Worm (Caenorhabditis elegans) whole organism, L2 larva: ENCODE results near the gene clec-162.

ENCODE experiments used
- C34F6.9 ChIP-seq: fragments of 150-350 bp; optimal IDR thresholded peaks from 2 replicates; lab custom pipeline; 2014; ENCODE audit warnings: missing biosample characterization, missing genetic modification characterization
- F13H6.1 ChIP-seq: sonication (generic microtip); optimal IDR thresholded peaks from 2 replicates; lab custom pipeline; 2016; ENCODE audit warnings: missing genetic modification characterization, missing compliant biosample characterization
- Y55F3AM.14 ChIP-seq: fragments of 200-800 bp; sonication (Bioruptor generic); optimal IDR thresholded peaks from 2 replicates; lab custom pipeline; 2018; ENCODE audit warnings: mild to moderate bottlenecking, missing genetic modification characterization, missing compliant biosample characterization
- ZK546.5 ChIP-seq: sonication (generic microtip); optimal IDR thresholded peaks from 2 replicates; lab custom pipeline; 2017; ENCODE audit warnings: missing biosample characterization, missing genetic modification characterization
- alr-1 ChIP-seq: fragments of 150-350 bp; optimal IDR thresholded peaks from 2 replicates; lab custom pipeline; 2014; ENCODE audit warnings: missing biosample characterization, missing genetic modification characterization
- aly-2 ChIP-seq: fragments of 150-350 bp; optimal IDR thresholded peaks from 2 replicates; lab custom pipeline; 2014; ENCODE audit warnings: missing biosample characterization, missing genetic modification characterization
- ama-1 ChIP-seq: fragments of 150-350 bp; optimal IDR thresholded peaks from 2 replicates; lab custom pipeline; 2018; ENCODE audit warnings: inconsistent platforms
- blmp-1 ChIP-seq: sonication (generic microtip); optimal IDR thresholded peaks from 2 replicates; lab custom pipeline; 2017; ENCODE audit warnings: missing genetic modification characterization, mild to moderate bottlenecking, missing compliant biosample characterization, antibody characterized with exemption, moderate library complexity; ENCODE audit not compliant: insufficient read depth
- ceh-16 ChIP-seq: fragments of 150-350 bp; optimal IDR thresholded peaks from 2 replicates; lab custom pipeline; 2014; ENCODE audit warnings: missing biosample characterization, missing genetic modification characterization
- crh-2 ChIP-seq: sonication (generic microtip); optimal IDR thresholded peaks from 2 replicates; lab custom pipeline; 2017; ENCODE audit warnings: missing biosample characterization, missing genetic modification characterization
- dmd-4 ChIP-seq: sonication (generic microtip); optimal IDR thresholded peaks from 2 replicates; lab custom pipeline; 2017; ENCODE audit warnings: missing biosample characterization, missing genetic modification characterization
- egl-27 ChIP-seq: sonication (generic microtip); optimal IDR thresholded peaks from 3 replicates; lab custom pipeline; 2017; ENCODE audit warnings: missing biosample characterization, missing genetic modification reagents, missing genetic modification characterization
- elt-3 ChIP-seq: sonication (generic microtip); optimal IDR thresholded peaks from 2 replicates; lab custom pipeline; 2017; ENCODE audit warnings: missing biosample characterization, missing genetic modification characterization
- lin-39 ChIP-seq: fragments of 150-350 bp; optimal IDR thresholded peaks from 2 replicates; lab custom pipeline; 2014; ENCODE audit warnings: missing biosample characterization, missing genetic modification reagents, missing genetic modification characterization
- lsy-2 ChIP-seq, 2 experiments: fragments of 150-350 bp in 1 of 2; sonication (generic microtip) in 1 of 2; optimal IDR thresholded peaks; 2 replicates each; lab custom pipeline; 2014 to 2017; ENCODE audit warnings: missing biosample characterization in 2 of 2, missing genetic modification characterization in 2 of 2
- mab-5 ChIP-seq: fragments of 150-350 bp; optimal IDR thresholded peaks from 2 replicates; lab custom pipeline; 2014; ENCODE audit warnings: missing biosample characterization, missing genetic modification characterization
- nhr-10 ChIP-seq: sonication (generic microtip); optimal IDR thresholded peaks from 2 replicates; lab custom pipeline; 2017; ENCODE audit warnings: missing biosample characterization, missing genetic modification characterization
- nhr-129 ChIP-seq: fragments of 150-350 bp; optimal IDR thresholded peaks from 2 replicates; lab custom pipeline; 2014; ENCODE audit warnings: missing biosample characterization, missing genetic modification characterization
- nhr-237 ChIP-seq: fragments of 150-350 bp; optimal IDR thresholded peaks from 2 replicates; lab custom pipeline; 2014; ENCODE audit warnings: missing biosample characterization, missing genetic modification characterization
- nhr-25 ChIP-seq: fragments of 150-350 bp; sonication (generic microtip); optimal IDR thresholded peaks from 3 replicates; lab custom pipeline; 2014; ENCODE audit warnings: missing biosample characterization, missing genetic modification characterization
- nhr-6 ChIP-seq: fragments of 150-350 bp; optimal IDR thresholded peaks from 2 replicates; lab custom pipeline; 2014; ENCODE audit warnings: missing biosample characterization, missing genetic modification characterization
- sem-4 ChIP-seq: fragments of 150-350 bp; optimal IDR thresholded peaks from 2 replicates; lab custom pipeline; 2014; ENCODE audit warnings: missing biosample characterization, missing genetic modification reagents, missing genetic modification characterization
- skn-1 ChIP-seq: sonication (generic microtip); optimal IDR thresholded peaks from 2 replicates; lab custom pipeline; 2017; ENCODE audit warnings: missing biosample characterization, missing genetic modification characterization
- sma-9 ChIP-seq, 2 experiments: fragments of 150-350 bp in 1 of 2; sonication (generic microtip) in 1 of 2; optimal IDR thresholded peaks; 2 replicates each; lab custom pipeline; 2014 to 2016; ENCODE audit warnings: missing genetic modification characterization in 2 of 2, mild to moderate bottlenecking in 1 of 2, missing biosample characterization in 1 of 2, missing compliant biosample characterization in 1 of 2, missing genetic modification reagents in 1 of 2, moderate library complexity in 1 of 2
- snpc-4 ChIP-seq: fragments of 150-350 bp; optimal IDR thresholded peaks from 2 replicates; lab custom pipeline; 2014; ENCODE audit warnings: missing biosample characterization, missing genetic modification characterization
- unc-39 ChIP-seq: fragments of 150-350 bp; optimal IDR thresholded peaks from 2 replicates; lab custom pipeline; 2014; ENCODE audit warnings: missing biosample characterization, missing genetic modification characterization
- zag-1 ChIP-seq: fragments of 150-350 bp; optimal IDR thresholded peaks from 2 replicates; lab custom pipeline; 2014; ENCODE audit warnings: missing biosample characterization, missing genetic modification characterization
- ztf-1 ChIP-seq: fragments of 200-800 bp; sonication (Bioruptor generic); conservative IDR thresholded peaks from 2 replicates; pipeline ENCODE4 v1.3.6; 2022; ENCODE audit warnings: missing genetic modification characterization, missing compliant biosample characterization
- ztf-11 ChIP-seq: sonication (generic microtip); optimal IDR thresholded peaks from 2 replicates; lab custom pipeline; 2017; ENCODE audit warnings: missing biosample characterization, missing genetic modification characterization
- ztf-4 ChIP-seq: fragments of 150-350 bp; optimal IDR thresholded peaks from 2 replicates; lab custom pipeline; 2014; ENCODE audit warnings: missing biosample characterization, missing genetic modification characterization

clec-162 gene

DNA sequence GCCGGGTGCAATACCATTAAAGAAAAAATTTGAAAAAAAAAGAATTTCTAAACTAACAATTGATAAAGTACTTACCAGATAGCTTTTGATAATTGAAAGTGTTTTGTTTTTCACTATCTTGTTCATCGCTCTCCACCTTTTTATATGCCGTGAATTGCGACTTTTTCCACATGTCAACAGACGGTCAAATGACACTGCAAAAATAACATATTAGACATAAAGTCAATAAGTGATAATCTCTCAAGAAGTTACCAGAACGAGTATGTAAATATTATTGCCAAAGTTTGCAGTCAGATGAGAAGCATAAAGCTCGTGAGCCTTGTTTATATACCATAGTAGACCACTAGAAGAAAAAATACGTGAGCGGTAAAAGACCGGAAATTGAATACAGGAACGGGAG lies 10.8 kb upstream of the clec-162 start, which contains the start of gene dao-6:
Gene dao-6, minus strand, starts transcription at position 345 of the 400 bp plus-strand sequence.
- no peak for TF ChIP-seq crh-2 (tag; lab: Kevin White, UChicago)
- TF ChIP-seq nhr-129 (tag; lab: Kevin White, UChicago): peak; percentile 42
- TF ChIP-seq dmd-4 (tag; lab: Kevin White, UChicago): no peak

DNA sequence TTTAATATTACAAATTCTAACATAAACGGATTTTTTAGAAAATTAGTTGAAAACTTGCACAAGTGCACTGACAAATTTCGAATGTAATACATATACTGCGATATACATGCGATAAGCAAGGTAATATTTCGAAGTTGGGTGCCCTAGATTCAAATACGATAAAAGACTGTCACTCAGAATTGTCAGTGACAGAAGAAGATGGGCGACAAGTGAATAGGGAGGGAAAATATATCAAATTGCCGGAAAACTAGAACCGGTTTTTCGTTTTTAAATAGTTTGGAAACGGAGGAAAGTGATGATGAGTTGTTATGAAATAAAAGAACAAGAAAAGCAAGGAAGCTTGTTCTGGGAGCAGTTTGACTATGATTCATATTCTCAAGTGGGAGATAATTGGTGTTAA lies 9.0 kb upstream of the clec-162 start:
- TF ChIP-seq dmd-4 (tag; lab: Kevin White, UChicago) (no peak), nhr-25 (tag; lab: Kevin White, UChicago) (no peak), zag-1 (no peak), ZK546.5 (no peak), ztf-1 (GFP tag; lab: Robert Waterston, UW) (no peak), elt-3 (tag; lab: Kevin White, UChicago) (no peak), crh-2 (tag; lab: Kevin White, UChicago) (no peak), ama-1 (lab: Kevin White, UChicago) (no peak), aly-2 (tag; lab: Kevin White, UChicago) (no peak), Y55F3AM.14 (no peak), snpc-4 (tag; lab: Kevin White, UChicago) (no peak), sma-9 (GFP tag; optimal IDR thresholded peaks at IDR 0.05; lab: Kevin White, UChicago) (no peak), sma-9 (tag; optimal IDR thresholded peaks at IDR 0.05; lab: Kevin White, UChicago) (no peak), nhr-6 (tag; lab: Kevin White, UChicago) (no peak), nhr-129 (tag; lab: Kevin White, UChicago) (no peak), sem-4 (tag; lab: Kevin White, UChicago) (no peak), nhr-10 (tag; lab: Kevin White, UChicago) (no peak)

DNA sequence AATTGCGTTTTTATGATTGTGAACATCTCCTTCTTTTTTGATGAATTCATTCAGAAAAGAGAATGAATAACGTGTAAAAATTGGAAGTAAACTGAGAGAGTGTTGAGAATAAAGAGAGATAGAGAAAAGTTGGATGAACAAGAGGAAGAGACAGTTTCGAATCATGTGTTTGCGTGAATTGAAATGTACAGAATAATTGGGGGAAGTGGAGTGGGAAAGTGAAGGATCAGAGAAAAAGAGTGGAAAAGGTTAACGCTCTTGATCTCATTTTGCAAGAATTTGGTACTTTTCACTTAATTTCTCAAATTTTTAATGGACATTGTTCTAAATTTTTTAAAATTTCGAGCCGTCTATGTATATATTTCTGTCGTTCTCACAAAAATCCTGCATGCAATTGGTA lies 8.3 kb upstream of the clec-162 start:
- TF ChIP-seq lsy-2 (tag; optimal IDR thresholded peaks at IDR 0.05; lab: Kevin White, UChicago): no peak
- TF ChIP-seq ztf-1 (GFP tag; lab: Robert Waterston, UW): no peak
- TF ChIP-seq blmp-1 (tag; lab: Kevin White, UChicago): no peak
- no peak for TF ChIP-seq skn-1 (tag; lab: Kevin White, UChicago)
- no peak for TF ChIP-seq egl-27
- no peak for TF ChIP-seq ztf-4
- TF ChIP-seq C34F6.9 (tag; lab: Kevin White, UChicago): no peak
- TF ChIP-seq nhr-129 (tag; lab: Kevin White, UChicago): peak; percentile 19

DNA sequence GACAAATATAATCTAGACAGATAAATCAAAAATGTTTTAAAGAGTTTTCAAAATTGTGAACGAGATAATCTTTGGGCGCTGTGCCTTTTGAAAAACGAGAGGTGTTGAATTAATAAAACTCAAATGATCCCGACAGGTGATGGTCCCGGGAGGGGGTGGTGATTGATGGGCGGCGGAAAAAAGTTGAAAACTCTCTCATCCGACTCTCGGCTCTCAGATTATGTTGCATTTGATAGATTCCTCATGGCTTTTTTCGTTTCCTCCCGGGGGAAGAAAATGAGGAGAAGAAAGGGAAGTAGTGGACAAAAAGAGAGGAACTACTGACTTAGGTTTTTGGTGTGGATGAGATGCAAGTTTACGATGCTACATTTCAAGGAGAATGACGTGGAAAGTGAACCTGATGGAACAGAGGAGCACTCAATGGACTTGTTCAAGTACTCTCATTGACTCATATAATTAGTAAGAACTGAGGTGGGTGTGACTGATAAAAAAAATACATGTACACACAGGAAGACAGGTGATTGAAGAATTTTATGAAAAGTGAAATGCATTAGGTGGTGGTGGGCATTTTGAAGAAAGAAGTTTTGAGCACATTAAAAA lies 6.4 kb upstream of the clec-162 start:
- TF ChIP-seq aly-2 (tag; lab: Kevin White, UChicago): no peak
- TF ChIP-seq elt-3 (tag; lab: Kevin White, UChicago): no peak
- TF ChIP-seq crh-2 (tag; lab: Kevin White, UChicago): no peak
- TF ChIP-seq skn-1 (tag; lab: Kevin White, UChicago): no peak
- TF ChIP-seq C34F6.9 (tag; lab: Kevin White, UChicago): peak; percentile 8
- peak; percentile 45 for TF ChIP-seq mab-5 (tag; lab: Kevin White, UChicago)
- no peak for TF ChIP-seq blmp-1 (tag; lab: Kevin White, UChicago)
- TF ChIP-seq zag-1: peak; percentile 40
- peak in 1 of 2 experiments; percentile 44 for TF ChIP-seq lsy-2 (tag; optimal IDR thresholded peaks at IDR 0.05; lab: Kevin White, UChicago)
- no peak for TF ChIP-seq alr-1 (tag; lab: Kevin White, UChicago)
- no peak for TF ChIP-seq unc-39 (tag; lab: Kevin White, UChicago)
- TF ChIP-seq F13H6.1 (tag; lab: Kevin White, UChicago): no peak

DNA sequence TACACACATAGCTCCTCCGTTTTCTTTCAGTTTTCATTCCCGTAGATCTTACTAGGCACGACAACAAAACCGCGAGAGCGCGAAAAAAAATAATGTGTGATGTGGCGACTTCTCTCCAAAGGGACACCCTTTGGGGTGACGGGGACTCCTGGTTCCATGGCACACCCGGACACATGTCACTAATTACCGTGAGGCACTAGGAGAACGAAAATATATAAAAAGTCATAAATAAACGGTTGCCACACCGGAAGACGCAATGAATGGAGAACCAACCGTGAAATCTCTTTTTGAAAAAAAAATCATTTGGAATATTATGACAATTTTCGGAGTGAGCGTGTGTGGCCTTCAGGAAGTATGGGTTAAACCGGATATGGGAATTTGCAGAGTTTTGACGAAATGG lies 5.4 kb upstream of the clec-162 start:
- TF ChIP-seq elt-3 (tag; lab: Kevin White, UChicago) (no peak), unc-39 (tag; lab: Kevin White, UChicago) (no peak), nhr-25 (tag; lab: Kevin White, UChicago) (no peak), alr-1 (tag; lab: Kevin White, UChicago) (no peak), crh-2 (tag; lab: Kevin White, UChicago) (no peak), C34F6.9 (tag; lab: Kevin White, UChicago) (no peak), mab-5 (tag; lab: Kevin White, UChicago) (no peak), dmd-4 (tag; lab: Kevin White, UChicago) (no peak), ztf-11 (tag; lab: Kevin White, UChicago) (no peak), ceh-16 (no peak), lin-39 (no peak), skn-1 (tag; lab: Kevin White, UChicago) (no peak), nhr-237 (no peak)
